Worm (Caenorhabditis elegans): ENCODE measurements around the gene ZK1236.9.

- TF ChIP-seq mdl-1 (tag; optimal IDR thresholded peaks at IDR 0.05) (no peak), unc-62 (GFP tag; optimal IDR thresholded peaks at IDR 0.05) (no peak), egl-27 (tag; optimal IDR thresholded peaks at IDR 0.05) (no peak), elt-3 (tag; optimal IDR thresholded peaks at IDR 0.05) (no peak), nhr-12 (tag; optimal IDR thresholded peaks at IDR 0.05) (no peak), aly-2 (tag; optimal IDR thresholded peaks at IDR 0.05) (no peak), lin-15B (tag; optimal IDR thresholded peaks at IDR 0.05) (no peak), ceh-82 (tag; optimal IDR thresholded peaks at IDR 0.05) (no peak), nhr-237 (tag; optimal IDR thresholded peaks at IDR 0.05) (no peak), tbx-2 (tag; optimal IDR thresholded peaks at IDR 0.05) (no peak), snpc-4 (tag; optimal IDR thresholded peaks at IDR 0.05) (no peak), daf-12 (tag; optimal IDR thresholded peaks at IDR 0.05) (no peak), nhr-23 (tag; optimal IDR thresholded peaks at IDR 0.05) (no peak)
These were observed 45.4 kb downstream of the ZK1236.9 start, which contains the start of gene ZK353.4 for ce11 chrIII:8389539-8389938.
